Worm (Caenorhabditis elegans): ENCODE measurements around the gene F43G6.8.

The F43G6.8 gene

DNA sequence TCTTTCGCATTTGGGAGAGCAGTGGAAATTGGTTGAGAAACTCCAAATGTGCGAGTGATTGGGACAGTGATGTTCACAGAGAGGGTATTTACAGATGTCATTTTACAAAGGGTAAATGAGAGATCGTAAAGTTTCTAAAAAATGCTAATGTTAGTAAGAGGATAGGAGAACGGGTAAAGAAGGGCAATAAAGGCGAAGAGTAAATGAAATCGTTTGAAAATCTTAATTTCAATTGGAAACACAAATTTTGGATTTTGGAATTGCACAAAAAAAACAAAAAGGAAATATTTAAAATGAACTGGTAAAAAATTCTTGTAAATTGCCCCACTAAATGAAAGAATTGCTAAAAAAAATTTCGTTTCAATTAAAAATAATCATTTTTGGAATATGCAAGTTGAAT, 2.6 kb upstream of the F43G6.8 start, which contains the start of gene pap-3:
Gene pap-3 (minus strand): TSS at position 101 of the 400 bp plus-strand sequence.
- TF ChIP-seq madf-8 (GFP tag; conservative IDR thresholded peaks at IDR 0.05) (no peak), pbrm-1 (GFP tag; IDR thresholded peaks at IDR 0.05) (no peak), sptf-2 (GFP tag; optimal IDR thresholded peaks at IDR 0.05) (no peak), ztf-18 (tag; optimal IDR thresholded peaks at IDR 0.05) (no peak), lin-35 (GFP tag; optimal IDR thresholded peaks at IDR 0.05) (no peak), ztf-26 (tag; optimal IDR thresholded peaks at IDR 0.05) (no peak), sdz-38 (tag; optimal IDR thresholded peaks at IDR 0.05) (no peak), rpc-1 (optimal IDR thresholded peaks at IDR 0.05) (no peak), rpc-1 (tag; optimal IDR thresholded peaks at IDR 0.05) (no peak), dox-1 (GFP tag; IDR thresholded peaks at IDR 0.05) (no peak), nhr-120 (GFP tag; IDR thresholded peaks at IDR 0.05) (no peak)

ce11 chrII:11816014-11816413, 2.1 kb upstream of the F43G6.8 start:
- TF ChIP-seq mel-28 (tag; optimal IDR thresholded peaks at IDR 0.05; ENCODE audit: borderline replicate concordance) (no peak), rec-8 (tag; optimal IDR thresholded peaks at IDR 0.05) (no peak), ceh-91 (GFP tag; IDR thresholded peaks at IDR 0.05) (no peak), F39B2.1 (GFP tag; IDR thresholded peaks at IDR 0.05) (no peak), T26A5.8 (tag; optimal IDR thresholded peaks at IDR 0.05) (no peak), F10E7.11 (tag; optimal IDR thresholded peaks at IDR 0.05) (no peak), somi-1 (GFP tag; optimal IDR thresholded peaks at IDR 0.05) (no peak), lsy-27 (tag; optimal IDR thresholded peaks at IDR 0.05; ENCODE audit: borderline replicate concordance, insufficient read depth) (no peak), rpc-1 (optimal IDR thresholded peaks at IDR 0.05) (no peak), rpc-1 (tag; optimal IDR thresholded peaks at IDR 0.05) (no peak)

ce11 chrII:11811241-11811640, 2.7 kb downstream of the F43G6.8 start:
- TF ChIP-seq lsl-1 (GFP tag; optimal IDR thresholded peaks at IDR 0.05) (no peak), zfh-2 (GFP tag; conservative IDR thresholded peaks at IDR 0.05) (peak; percentile 57; the same call in 1 of the 2 replicates), B0336.3 (GFP tag; IDR thresholded peaks at IDR 0.05) (no peak), attf-6 (GFP tag; IDR thresholded peaks at IDR 0.05) (no peak), F22D6.2 (tag; optimal IDR thresholded peaks at IDR 0.05) (no peak), tbp1 (GFP tag; optimal IDR thresholded peaks at IDR 0.05) (no peak), lin-26 (GFP tag; IDR thresholded peaks at IDR 0.05) (no peak), rec-8 (tag; optimal IDR thresholded peaks at IDR 0.05) (no peak), F57C9.4 (tag; optimal IDR thresholded peaks at IDR 0.05) (no peak), pbrm-1 (GFP tag; IDR thresholded peaks at IDR 0.05) (no peak), Y56A3A.18 (GFP tag; IDR thresholded peaks at IDR 0.05) (no peak), hrde-1 (tag; optimal IDR thresholded peaks at IDR 0.05; ENCODE audit: borderline replicate concordance) (no peak), egrh-3 (GFP tag; IDR thresholded peaks at IDR 0.05) (peak; percentile 20; the same call in 1 of the 2 replicates), rcor-1 (GFP tag; IDR thresholded peaks at IDR 0.05) (no peak), efl-1 (GFP tag; optimal IDR thresholded peaks at IDR 0.05) (no peak), F23B12.7 (tag; optimal IDR thresholded peaks at IDR 0.05; ENCODE audit: insufficient read depth) (no peak), ceh-91 (GFP tag; IDR thresholded peaks at IDR 0.05) (no peak)

- TF ChIP-seq xnd-1 (tag; optimal IDR thresholded peaks at IDR 0.05) = peak; percentile 10
- TF ChIP-seq aptf-3 (GFP tag; IDR thresholded peaks at IDR 0.05) = 0 out of 2 replicates have a peak, but pooled peaks have one; percentile 80
- no peak for TF ChIP-seq T26A5.8 (tag; optimal IDR thresholded peaks at IDR 0.05)
- no peak for TF ChIP-seq mes-4 (tag; optimal IDR thresholded peaks at IDR 0.05)
- TF ChIP-seq madf-6 (GFP tag; IDR thresholded peaks at IDR 0.05) = peak; percentile 78
- no peak for TF ChIP-seq egrh-3 (GFP tag; IDR thresholded peaks at IDR 0.05)
- peak; percentile 68 for TF ChIP-seq efl-1 (GFP tag; optimal IDR thresholded peaks at IDR 0.05)
- TF ChIP-seq B0261.1 (tag; optimal IDR thresholded peaks at IDR 0.05) = no peak
- no peak for TF ChIP-seq madf-10 (tag; optimal IDR thresholded peaks at IDR 0.05)
- TF ChIP-seq madf-8 (GFP tag; conservative IDR thresholded peaks at IDR 0.05) = peak; percentile 66
- TF ChIP-seq zfh-2 (GFP tag; conservative IDR thresholded peaks at IDR 0.05) = 0 out of 2 replicates have a peak, but pooled peaks have one; percentile 21
- TF ChIP-seq aptf-2 (GFP tag; conservative IDR thresholded peaks at IDR 0.05) = peak; percentile 96
These were observed 3.5 kb downstream of the F43G6.8 start, which contains the start of gene F43G6.7 for ce11 chrII:11810436-11810835. F43G6.7 (plus strand) TSS chrII:11810790.
